Worm (Caenorhabditis elegans): ENCODE data around the gene F16H6.8.

F16H6.8 gene

ce11 chrV:18198421-18198820, 17.7 kb downstream of the F16H6.8 start, which contains the start of gene F16H6.4:
F16H6.4 (plus strand) TSS chrV:18198721.
- TF ChIP-seq nhr-237 (tag; optimal IDR thresholded peaks at IDR 0.05): no peak
- no peak for TF ChIP-seq mls-2 (tag; optimal IDR thresholded peaks at IDR 0.05)
- no peak for TF ChIP-seq nhr-76 (tag; optimal IDR thresholded peaks at IDR 0.05)
- TF ChIP-seq sem-2 (GFP tag; optimal IDR thresholded peaks at IDR 0.05): no peak
- TF ChIP-seq tbx-8 (GFP tag; optimal IDR thresholded peaks at IDR 0.05): no peak
- TF ChIP-seq elt-3 (tag; optimal IDR thresholded peaks at IDR 0.05): no peak
- no peak for TF ChIP-seq hlh-1 (tag; optimal IDR thresholded peaks at IDR 0.05)
- no peak for TF ChIP-seq unc-62 (GFP tag; optimal IDR thresholded peaks at IDR 0.05)
- TF ChIP-seq zip-8 (tag; optimal IDR thresholded peaks at IDR 0.05): no peak
- no peak for TF ChIP-seq unc-39 (tag; optimal IDR thresholded peaks at IDR 0.05)
- no peak for TF ChIP-seq mep-1 (tag; optimal IDR thresholded peaks at IDR 0.05)
- no peak for TF ChIP-seq ham-2 (GFP tag; optimal IDR thresholded peaks at IDR 0.05)
- no peak for TF ChIP-seq flh-1 (GFP tag; optimal IDR thresholded peaks at IDR 0.05)
- TF ChIP-seq pha-4 (tag; optimal IDR thresholded peaks at IDR 0.05): no peak
- no peak for TF ChIP-seq drap-1 (GFP tag; optimal IDR thresholded peaks at IDR 0.05)
- TF ChIP-seq sptf-1 (tag; optimal IDR thresholded peaks at IDR 0.05): no peak
- TF ChIP-seq mab-5 (tag; optimal IDR thresholded peaks at IDR 0.05): no peak

ce11 chrV:18195006-18195405, 21.1 kb downstream of the F16H6.8 start, which contains the start of gene F16H6.3:
F16H6.3 (plus strand) TSS chrV:18195306.
- TF ChIP-seq blmp-1 (tag; optimal IDR thresholded peaks at IDR 0.05): no peak
- TF ChIP-seq ham-2 (GFP tag; optimal IDR thresholded peaks at IDR 0.05): no peak
- TF ChIP-seq nhr-237 (tag; optimal IDR thresholded peaks at IDR 0.05): no peak
- TF ChIP-seq ceh-43 (GFP tag; optimal IDR thresholded peaks at IDR 0.05): no peak

ce11 chrV:18191128-18191527, 24.9 kb downstream of the F16H6.8 start, which contains the start of gene clec-42:
clec-42 (plus strand) TSS chrV:18191412.
- no peak for TF ChIP-seq zip-8 (tag; optimal IDR thresholded peaks at IDR 0.05)
- TF ChIP-seq unc-62 (GFP tag; optimal IDR thresholded peaks at IDR 0.05): no peak
- TF ChIP-seq snpc-4 (tag; optimal IDR thresholded peaks at IDR 0.05): no peak
- TF ChIP-seq nhr-2 (tag; optimal IDR thresholded peaks at IDR 0.05): no peak

- TF ChIP-seq mls-2 (tag; optimal IDR thresholded peaks at IDR 0.05) (no peak), unc-62 (GFP tag; optimal IDR thresholded peaks at IDR 0.05) (no peak), M03D4.4 (tag; optimal IDR thresholded peaks at IDR 0.05) (no peak), nhr-28 (tag; optimal IDR thresholded peaks at IDR 0.05) (no peak), unc-39 (tag; optimal IDR thresholded peaks at IDR 0.05) (no peak), elt-1 (tag; optimal IDR thresholded peaks at IDR 0.05; ENCODE audit: borderline replicate concordance, insufficient read depth) (no peak), mep-1 (tag; optimal IDR thresholded peaks at IDR 0.05) (no peak)
Observed at ce11 chrV:18189181-18189580, 26.9 kb downstream of the F16H6.8 start, which contains the start of gene clec-246. clec-246 (plus strand) TSS chrV:18189481.

ce11 chrV:18188328-18188727, 27.7 kb downstream of the F16H6.8 start, which contains the start of gene clec-245:
clec-245 (minus strand) TSS chrV:18188428.
- no peak for TF ChIP-seq elt-1 (tag; optimal IDR thresholded peaks at IDR 0.05; ENCODE audit: borderline replicate concordance, insufficient read depth)
- no peak for TF ChIP-seq mep-1 (tag; optimal IDR thresholded peaks at IDR 0.05)

ce11 chrV:18184910-18185309, 31.2 kb downstream of the F16H6.8 start, which contains the start of gene C31G12.3:
C31G12.3 (plus strand) TSS chrV:18185210.
- TF ChIP-seq mep-1 (tag; optimal IDR thresholded peaks at IDR 0.05): no peak
- no peak for TF ChIP-seq hlh-1 (tag; optimal IDR thresholded peaks at IDR 0.05)
- TF ChIP-seq lin-32 (GFP tag; optimal IDR thresholded peaks at IDR 0.05): no peak
- TF ChIP-seq nhr-76 (tag; optimal IDR thresholded peaks at IDR 0.05): no peak
- TF ChIP-seq snpc-4 (tag; optimal IDR thresholded peaks at IDR 0.05): no peak
- no peak for TF ChIP-seq bed-3 (GFP tag; optimal IDR thresholded peaks at IDR 0.05)

- TF ChIP-seq ceh-43 (GFP tag; optimal IDR thresholded peaks at IDR 0.05) (no peak), bed-3 (GFP tag; optimal IDR thresholded peaks at IDR 0.05) (no peak), ceh-39 (tag; optimal IDR thresholded peaks at IDR 0.05) (peak; percentile 16)
Observed at ce11 chrV:18179663-18180062, 36.4 kb downstream of the F16H6.8 start, which contains the start of gene C31G12.1. C31G12.1 (plus strand) TSS chrV:18179963.

Measured in whole organism, mixed stage, embryonic.